Worm (Caenorhabditis elegans): ENCODE results near the gene nep-6.

Gene nep-6

DNA sequence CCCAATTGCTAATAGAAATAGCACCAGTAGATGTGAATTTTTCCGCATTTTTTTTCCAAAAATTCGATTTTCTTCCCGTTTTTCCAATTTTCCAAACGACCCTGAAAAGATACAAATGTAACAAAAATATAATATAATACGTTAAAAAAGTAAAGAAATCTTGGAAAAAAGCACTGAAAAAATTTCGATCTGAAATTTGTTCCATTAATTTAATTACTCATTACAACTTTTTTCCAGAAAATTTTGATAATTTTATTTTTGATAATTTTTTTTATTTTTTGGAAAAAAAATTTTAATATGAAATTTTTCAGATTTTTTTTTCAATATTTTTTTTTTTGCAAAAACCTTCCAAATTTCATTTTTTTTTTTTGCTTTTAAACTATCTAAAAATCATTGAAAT lies 19.8 kb downstream of the nep-6 start, which contains the start of gene skpo-2:
TSS of gene skpo-2 (minus strand) at position 101 of the 400 bp plus-strand sequence.
- TF ChIP-seq tbx-37 (GFP tag; conservative IDR thresholded peaks at IDR 0.05) (no peak), ama-1 (optimal IDR thresholded peaks at IDR 0.05) (no peak), pes-1 (GFP tag; IDR thresholded peaks at IDR 0.05) (no peak), tbx-11 (GFP tag; IDR thresholded peaks at IDR 0.05) (no peak), ceh-36 (tag; optimal IDR thresholded peaks at IDR 0.05) (no peak), ceh-13 (GFP tag; optimal IDR thresholded peaks at IDR 0.05) (no peak), scrt-1 (GFP tag; IDR thresholded peaks at IDR 0.05) (no peak), sea-1 (GFP tag; conservative IDR thresholded peaks at IDR 0.05) (no peak), hnd-1 (tag; optimal IDR thresholded peaks at IDR 0.05) (no peak)

DNA sequence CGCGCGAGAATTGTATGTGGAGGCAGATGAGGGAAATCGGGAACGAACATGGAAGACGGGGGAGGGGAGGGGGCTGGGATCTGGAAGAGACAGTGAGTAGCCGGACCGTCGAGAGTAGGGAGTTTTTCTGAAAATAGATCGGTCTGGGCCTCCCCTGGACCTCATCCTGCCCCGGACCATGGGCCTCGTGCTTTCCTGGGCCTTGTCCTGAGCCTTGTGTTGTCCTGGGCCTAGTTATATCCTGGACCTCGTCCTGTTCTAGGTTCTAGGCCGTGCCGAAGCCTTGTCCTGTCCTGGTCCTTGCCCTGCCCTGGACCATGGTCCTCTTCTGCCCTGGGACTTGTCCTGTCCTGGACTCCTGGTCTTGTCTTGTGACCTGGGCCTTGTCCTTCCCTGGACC lies 20.8 kb downstream of the nep-6 start:
- TF ChIP-seq tbx-11 (GFP tag; IDR thresholded peaks at IDR 0.05) (0 out of 2 replicates have a peak, but pooled peaks have one; percentile 21), tbx-37 (GFP tag; conservative IDR thresholded peaks at IDR 0.05) (no peak)

ce11 chrII:3438280-3438679 lies 21.7 kb downstream of the nep-6 start:
- TF ChIP-seq tbx-11 (GFP tag; IDR thresholded peaks at IDR 0.05) (no peak), F13C5.2 (tag; optimal IDR thresholded peaks at IDR 0.05) (no peak), pes-1 (GFP tag; IDR thresholded peaks at IDR 0.05) (no peak), tra-4 (tag; optimal IDR thresholded peaks at IDR 0.05) (no peak)

- TF ChIP-seq hmbx-1 (tag; optimal IDR thresholded peaks at IDR 0.05) (no peak), ceh-36 (tag; optimal IDR thresholded peaks at IDR 0.05) (peak; percentile 76), sea-1 (GFP tag; conservative IDR thresholded peaks at IDR 0.05) (peak; percentile 52; the same call in 1 of the 2 replicates), F13C5.2 (tag; optimal IDR thresholded peaks at IDR 0.05) (peak; percentile 13), pes-1 (GFP tag; IDR thresholded peaks at IDR 0.05) (peak; percentile 84), ets-7 (tag; optimal IDR thresholded peaks at IDR 0.05) (peak; percentile 39), hmg-4 (GFP tag; optimal IDR thresholded peaks at IDR 0.05) (peak; percentile 71), tra-4 (tag; optimal IDR thresholded peaks at IDR 0.05) (no peak), aly-1 (tag; optimal IDR thresholded peaks at IDR 0.05) (peak; percentile 67), flt-1 (GFP tag; IDR thresholded peaks at IDR 0.05) (peak; percentile 73), tbx-11 (GFP tag; IDR thresholded peaks at IDR 0.05) (peak; percentile 67), B0310.2 (tag; optimal IDR thresholded peaks at IDR 0.05) (peak; percentile 70), scrt-1 (GFP tag; IDR thresholded peaks at IDR 0.05) (peak; percentile 74), hnd-1 (tag; optimal IDR thresholded peaks at IDR 0.05) (peak; percentile 62), tbx-37 (GFP tag; conservative IDR thresholded peaks at IDR 0.05) (peak; percentile 48), ama-1 (optimal IDR thresholded peaks at IDR 0.05) (no peak), ceh-13 (GFP tag; optimal IDR thresholded peaks at IDR 0.05) (peak; percentile 35)
These were observed 22.6 kb downstream of the nep-6 start for ce11 chrII:3439244-3439698.

ce11 chrII:3439842-3440640 lies 23.4 kb downstream of the nep-6 start:
- TF ChIP-seq pes-1 (GFP tag; IDR thresholded peaks at IDR 0.05) (no peak), tbx-11 (GFP tag; IDR thresholded peaks at IDR 0.05) (no peak), hnd-1 (tag; optimal IDR thresholded peaks at IDR 0.05) (no peak), ceh-13 (GFP tag; optimal IDR thresholded peaks at IDR 0.05) (no peak), scrt-1 (GFP tag; IDR thresholded peaks at IDR 0.05) (no peak), ceh-36 (tag; optimal IDR thresholded peaks at IDR 0.05) (no peak), F13C5.2 (tag; optimal IDR thresholded peaks at IDR 0.05) (no peak), hmg-4 (GFP tag; optimal IDR thresholded peaks at IDR 0.05) (no peak), ets-7 (tag; optimal IDR thresholded peaks at IDR 0.05) (no peak), B0310.2 (tag; optimal IDR thresholded peaks at IDR 0.05) (no peak)

DNA sequence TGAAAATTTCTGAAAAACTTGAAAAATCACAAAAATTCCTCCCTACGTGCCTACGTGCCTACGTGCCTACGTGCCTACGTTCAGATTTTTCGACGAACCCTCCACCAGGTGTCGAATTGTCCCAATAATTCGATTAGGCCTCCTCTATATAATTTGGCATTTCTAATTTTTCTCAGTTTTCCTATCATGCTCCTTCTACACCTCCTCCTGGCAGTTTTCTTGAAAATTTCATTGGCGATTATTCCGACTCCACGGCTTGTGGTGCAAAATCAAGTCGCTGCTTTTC lies 24.0 kb downstream of the nep-6 start, which contains the start of gene C16C8.17:
TSS of gene C16C8.17 (plus strand) at position 187 of the 286 bp plus-strand sequence.
- TF ChIP-seq hnd-1 (tag; optimal IDR thresholded peaks at IDR 0.05): no peak

- no peak for TF ChIP-seq ama-1 (optimal IDR thresholded peaks at IDR 0.05)
- no peak for TF ChIP-seq hmbx-1 (tag; optimal IDR thresholded peaks at IDR 0.05)
- no peak for TF ChIP-seq F13C5.2 (tag; optimal IDR thresholded peaks at IDR 0.05)
- TF ChIP-seq tbx-37 (GFP tag; conservative IDR thresholded peaks at IDR 0.05): no peak
- no peak for TF ChIP-seq sea-1 (GFP tag; conservative IDR thresholded peaks at IDR 0.05)
- no peak for TF ChIP-seq tra-4 (tag; optimal IDR thresholded peaks at IDR 0.05)
These were observed 24.7 kb downstream of the nep-6 start, which contains the start of gene C16C8.27 for ce11 chrII:3441377-3441776. Gene C16C8.27, plus strand, starts transcription at chrII:3441677.

ce11 chrII:3443154-3443553 lies 26.5 kb downstream of the nep-6 start, which contains the start of gene C16C8.22:
Gene C16C8.22, minus strand, starts transcription at chrII:3443254.
- TF ChIP-seq tra-4 (tag; optimal IDR thresholded peaks at IDR 0.05): no peak
- no peak for TF ChIP-seq ceh-36 (tag; optimal IDR thresholded peaks at IDR 0.05)
- TF ChIP-seq flt-1 (GFP tag; IDR thresholded peaks at IDR 0.05): no peak
- no peak for TF ChIP-seq aly-1 (tag; optimal IDR thresholded peaks at IDR 0.05)
- TF ChIP-seq tbx-11 (GFP tag; IDR thresholded peaks at IDR 0.05): no peak
- no peak for TF ChIP-seq sea-1 (GFP tag; conservative IDR thresholded peaks at IDR 0.05)
- TF ChIP-seq hmbx-1 (tag; optimal IDR thresholded peaks at IDR 0.05): no peak
- no peak for TF ChIP-seq F13C5.2 (tag; optimal IDR thresholded peaks at IDR 0.05)
- no peak for TF ChIP-seq ets-7 (tag; optimal IDR thresholded peaks at IDR 0.05)
- TF ChIP-seq B0310.2 (tag; optimal IDR thresholded peaks at IDR 0.05): no peak
- no peak for TF ChIP-seq pes-1 (GFP tag; IDR thresholded peaks at IDR 0.05)
- no peak for TF ChIP-seq hmg-4 (GFP tag; optimal IDR thresholded peaks at IDR 0.05)
- no peak for TF ChIP-seq ceh-13 (GFP tag; optimal IDR thresholded peaks at IDR 0.05)
- no peak for TF ChIP-seq tbx-37 (GFP tag; conservative IDR thresholded peaks at IDR 0.05)
- TF ChIP-seq hnd-1 (tag; optimal IDR thresholded peaks at IDR 0.05): no peak

Measured in whole organism, early embryonic.